Worm (Caenorhabditis elegans) whole organism, L1 larva: Measurements from ENCODE around the gene mnr-1.

Source experiments
- C34B4.2 ChIP-seq: sonication (generic microtip); optimal IDR thresholded peaks from 2 replicates; lab custom pipeline; 2017; ENCODE audit warnings: mild to moderate bottlenecking, missing genetic modification characterization, missing compliant biosample characterization
- fkh-10 ChIP-seq: sonication (generic microtip); optimal IDR thresholded peaks from 2 replicates; lab custom pipeline; 2017; ENCODE audit warnings: missing biosample characterization, missing genetic modification reagents, missing genetic modification characterization

ce11 chrV:20641896-20642295 lies 12.6 kb upstream of the mnr-1 start, which contains the start of gene srxa-15:
- TF ChIP-seq fkh-10 (GFP tag; lab: Kevin White, UChicago), result no peak
- TF ChIP-seq C34B4.2, result no peak
